Fruit fly (Drosophila melanogaster): Measurements from ENCODE around the gene Ptx1.

DNA sequence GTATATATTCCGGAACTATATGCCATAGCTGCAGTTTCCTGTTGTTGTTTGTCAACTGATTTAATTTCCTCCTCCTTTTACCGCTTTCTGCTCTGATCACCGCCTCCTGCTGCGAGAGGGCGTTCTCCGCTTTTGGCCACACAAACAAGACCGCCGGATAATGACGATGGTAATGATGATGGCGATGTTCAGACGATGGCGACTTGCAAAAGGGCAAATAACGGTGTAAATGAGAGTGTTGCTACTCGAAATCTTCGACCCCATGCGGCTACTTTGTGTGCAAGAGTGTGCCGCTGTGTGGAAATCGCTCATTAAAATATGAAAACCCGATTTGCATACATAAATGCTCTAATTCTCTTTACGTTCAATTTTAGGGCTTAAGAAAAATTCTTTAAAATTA, 46.7 kb upstream of the Ptx1 start:
- no peak for TF ChIP-seq Hr38 (GFP tag; optimal IDR thresholded peaks at IDR 0.05)
- TF ChIP-seq CG10669 (GFP tag; optimal IDR thresholded peaks at IDR 0.05): no peak
- no peak for TF ChIP-seq CG6792 (GFP tag; optimal IDR thresholded peaks at IDR 0.05)
- TF ChIP-seq Eip93F (GFP tag; optimal IDR thresholded peaks at IDR 0.05): no peak
- TF ChIP-seq CG8632 (GFP tag; optimal IDR thresholded peaks at IDR 0.05): no peak
- no peak for TF ChIP-seq CG3919 (GFP tag; optimal IDR thresholded peaks at IDR 0.05)
- no peak for TF ChIP-seq CG6854 (GFP tag; optimal IDR thresholded peaks at IDR 0.05)
- TF ChIP-seq Lpt (GFP tag; optimal IDR thresholded peaks at IDR 0.05): no peak
- TF ChIP-seq Hr39 (GFP tag; optimal IDR thresholded peaks at IDR 0.05): no peak
